Fruit fly (Drosophila melanogaster): ENCODE data around the gene CG6865.

CG6865 gene

DNA sequence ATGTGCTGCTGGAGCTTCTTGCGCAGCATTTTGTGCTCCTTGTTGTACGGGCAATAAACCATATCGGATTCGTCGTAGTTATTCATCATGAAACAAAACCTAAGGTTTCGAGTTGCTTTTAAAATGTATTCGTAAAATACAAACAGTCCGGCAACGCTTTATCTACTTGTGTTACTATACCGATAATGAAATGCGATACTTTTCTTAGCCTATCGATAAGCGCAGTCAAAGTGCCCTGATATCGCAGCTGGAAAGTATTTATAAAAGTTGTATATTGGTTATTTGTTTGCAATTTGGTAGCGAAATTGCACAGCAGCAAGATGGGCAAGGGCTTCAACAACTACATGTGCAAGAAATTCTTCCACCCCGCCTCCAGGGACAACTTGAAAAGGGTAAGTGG lies 38.0 kb downstream of the CG6865 start, which contains the start of the genes arx and CG6843 (continued):
- TF ChIP-seq CTCF (GFP tag; optimal IDR thresholded peaks at IDR 0.05) (peak; percentile 4), CG9797 (GFP tag; optimal IDR thresholded peaks at IDR 0.05) (no peak), hkb (optimal IDR thresholded peaks at IDR 0.05) (no peak), hkb (GFP tag; IDR thresholded peaks at IDR 0.05) (no peak), CG13123 (GFP tag; optimal IDR thresholded peaks at IDR 0.05) (no peak), fd64A (GFP tag; optimal IDR thresholded peaks at IDR 0.05) (no peak), sens (GFP tag) (peak; percentile 70), BtbVII (GFP tag; optimal IDR thresholded peaks at IDR 0.05) (no peak), CG15269 (tag; optimal IDR thresholded peaks at IDR 0.05) (no peak), Sry-β (GFP tag; optimal IDR thresholded peaks at IDR 0.05) (no peak), mam (GFP tag; optimal IDR thresholded peaks at IDR 0.05) (no peak), CG9817 (tag; optimal IDR thresholded peaks at IDR 0.05) (no peak), Camta (GFP tag; optimal IDR thresholded peaks at IDR 0.05) (no peak), br (optimal IDR thresholded peaks at IDR 0.05) (no peak), CG2712 (tag; optimal IDR thresholded peaks at IDR 0.05) (peak; percentile 6), cato (GFP tag; optimal IDR thresholded peaks at IDR 0.05; ENCODE audit: borderline replicate concordance) (no peak), Abd-B (GFP tag; optimal IDR thresholded peaks at IDR 0.05) (no peak), Hr39 (optimal IDR thresholded peaks at IDR 0.05) (no peak), Dip2 (GFP tag; IDR thresholded peaks at IDR 0.05) (no peak), CG15073 (GFP tag; optimal IDR thresholded peaks at IDR 0.05) (no peak), gfzf (GFP tag; optimal IDR thresholded peaks at IDR 0.05) (peak; percentile 28), CG14014 (GFP tag; IDR thresholded peaks at IDR 0.05) (no peak), Dfd (GFP tag; optimal IDR thresholded peaks at IDR 0.05) (no peak), lab (GFP tag; optimal IDR thresholded peaks at IDR 0.05) (no peak), lmd (GFP tag; IDR thresholded peaks at IDR 0.05) (no peak), CG7786 (GFP tag; optimal IDR thresholded peaks at IDR 0.05) (no peak), aop (GFP tag; IDR thresholded peaks at IDR 0.05) (no peak), CG30431 (GFP tag; optimal IDR thresholded peaks at IDR 0.05) (no peak), CG4854 (GFP tag; optimal IDR thresholded peaks at IDR 0.05) (no peak), run (tag; optimal IDR thresholded peaks at IDR 0.05) (no peak), gcm2 (GFP tag; optimal IDR thresholded peaks at IDR 0.05) (no peak), Nf-YC (tag; optimal IDR thresholded peaks at IDR 0.05) (no peak), kah (GFP tag; optimal IDR thresholded peaks at IDR 0.05) (no peak), Fer2 (tag; optimal IDR thresholded peaks at IDR 0.05) (no peak), CG11398 (GFP tag; optimal IDR thresholded peaks at IDR 0.05) (no peak), CG12071 (GFP tag; optimal IDR thresholded peaks at IDR 0.05) (no peak), bbx (GFP tag; IDR thresholded peaks at IDR 0.05; ENCODE audit: partially characterized antibody) (peak; percentile 92), tgo (GFP tag; IDR thresholded peaks at IDR 0.05) (no peak), Bgb (GFP tag; IDR thresholded peaks at IDR 0.05; ENCODE audit: partially characterized antibody) (peak; percentile 93), onecut (GFP tag; IDR thresholded peaks at IDR 0.05) (no peak), CG1603 (tag; optimal IDR thresholded peaks at IDR 0.05) (peak; percentile 73), CG8924 (tag; optimal IDR thresholded peaks at IDR 0.05) (no peak), sim (GFP tag; IDR thresholded peaks at IDR 0.05) (no peak), CG1529 (GFP tag; optimal IDR thresholded peaks at IDR 0.05) (no peak), CG10267 (tag; optimal IDR thresholded peaks at IDR 0.05) (peak; percentile 40), NC2β (GFP tag; optimal IDR thresholded peaks at IDR 0.05) (no peak), CG1024 (GFP tag; IDR thresholded peaks at IDR 0.05) (no peak), CG13296 (GFP tag; optimal IDR thresholded peaks at IDR 0.05) (no peak), bigmax (GFP tag; optimal IDR thresholded peaks at IDR 0.05) (no peak), CG33213 (GFP tag; optimal IDR thresholded peaks at IDR 0.05) (no peak), CG9932 (GFP tag; IDR thresholded peaks at IDR 0.05) (peak; percentile 43; the same call in 1 of the 2 replicates), CG42726 (GFP tag; IDR thresholded peaks at IDR 0.05; ENCODE audit: partially characterized antibody) (peak; percentile 80; the same call in 1 of the 2 replicates), ind (GFP tag; optimal IDR thresholded peaks at IDR 0.05) (no peak), nmo (GFP tag; optimal IDR thresholded peaks at IDR 0.05) (peak; percentile 16)
